Fruit fly (Drosophila melanogaster) whole organism, wandering third instar larva: ENCODE data around the gene CG42577.

Experiments
- Abd-B ChIP-seq: fragments of >200 bp; optimal IDR thresholded peaks from 2 replicates; lab custom pipeline; 2017; ENCODE audit warnings: missing biosample characterization, missing genetic modification characterization
- Dfd ChIP-seq: fragments of >200 bp; optimal IDR thresholded peaks from 2 replicates; lab custom pipeline; 2017; ENCODE audit warnings: missing biosample characterization, missing genetic modification characterization
- Dif ChIP-seq: fragments of 200-275, 200-300 bp; sonication (Bioruptor generic); optimal IDR thresholded peaks from 2 replicates; lab custom pipeline; 2018; ENCODE audit warnings: missing biosample characterization, missing genetic modification characterization; ENCODE audit not compliant: partially characterized antibody
- GATAd ChIP-seq: sonication (Bioruptor generic); optimal IDR thresholded peaks from 2 replicates; lab custom pipeline; 2016; ENCODE audit warnings: missing biosample characterization, missing genetic modification characterization
- HLH106 ChIP-seq: fragments of 200-800 bp; optimal IDR thresholded peaks from 3 replicates; lab custom pipeline; 2019; ENCODE audit warnings: missing biosample characterization, mild to moderate bottlenecking, missing genetic modification characterization, moderate library complexity
- Hnf4 ChIP-seq: fragments of 200-800 bp; sonication (Bioruptor generic); optimal IDR thresholded peaks from 2 replicates; lab custom pipeline; 2016; ENCODE audit warnings: missing biosample characterization, mild to moderate bottlenecking, missing genetic modification characterization
- Hr78 ChIP-seq: fragments of >200 bp; optimal IDR thresholded peaks from 2 replicates; lab custom pipeline; 2017; ENCODE audit warnings: missing biosample characterization, missing genetic modification characterization
- Hr83 ChIP-seq: fragments of 200-300 bp; sonication (Bioruptor generic); optimal IDR thresholded peaks from 2 replicates; lab custom pipeline; 2016; ENCODE audit warnings: missing biosample characterization, mild to moderate bottlenecking, missing genetic modification characterization, moderate library complexity; ENCODE audit not compliant: poor library complexity, severe bottlenecking
- Myc ChIP-seq: fragments of >200 bp; optimal IDR thresholded peaks from 2 replicates; lab custom pipeline; 2017
- N ChIP-seq: fragments of >200 bp; optimal IDR thresholded peaks from 2 replicates; lab custom pipeline; 2018; ENCODE audit warnings: missing biosample characterization, missing external identifiers, missing genetic modification characterization
- OdsH ChIP-seq: fragments of 200-800 bp; sonication (Bioruptor generic); optimal IDR thresholded peaks from 2 replicates; lab custom pipeline; 2016; ENCODE audit warnings: missing biosample characterization, mild to moderate bottlenecking, missing genetic modification characterization
- Rel ChIP-seq, 2 experiments: fragments of 200-800 bp; sonication (Bioruptor generic) in 1 of 2; optimal IDR thresholded peaks; 2 replicates in 1 of 2; 3 replicates in 1 of 2; lab custom pipeline; 2016 to 2019; ENCODE audit warnings: mild to moderate bottlenecking in 2 of 2, missing biosample characterization in 2 of 2, missing genetic modification characterization in 2 of 2, moderate library complexity in 1 of 2
- Sp1 ChIP-seq: fragments of 200-800 bp; sonication (Bioruptor generic); optimal IDR thresholded peaks from 3 replicates; lab custom pipeline; 2019; ENCODE audit warnings: missing biosample characterization, mild to moderate bottlenecking, missing genetic modification characterization, moderate library complexity
- Vsx2 ChIP-seq: fragments of 200-300, 225-300 bp; sonication (Bioruptor generic); optimal IDR thresholded peaks from 2 replicates; lab custom pipeline; 2018; ENCODE audit warnings: missing biosample characterization, missing genetic modification characterization; ENCODE audit not compliant: partially characterized antibody
- br ChIP-seq: fragments of 200-800 bp; sonication (Bioruptor generic); optimal IDR thresholded peaks from 2 replicates; lab custom pipeline; 2016; ENCODE audit warnings: missing biosample characterization, missing genetic modification characterization
- brk ChIP-seq: fragments of 200-800 bp; sonication (Bioruptor generic); optimal IDR thresholded peaks from 2 replicates; lab custom pipeline; 2016; ENCODE audit warnings: missing biosample characterization, mild to moderate bottlenecking, missing genetic modification characterization
- dl ChIP-seq, 2 experiments: fragments of 175-275, 200-275 bp in 1 of 2; fragments of 200-275 bp in 1 of 2; sonication (Bioruptor generic); optimal IDR thresholded peaks; lab custom pipeline; 2018; ENCODE audit warnings: mild to moderate bottlenecking in 2 of 2, missing biosample characterization in 2 of 2, missing genetic modification characterization in 2 of 2, moderate library complexity in 2 of 2; ENCODE audit not compliant: partially characterized antibody in 2 of 2, insufficient read depth in 1 of 2
- dmrt93B ChIP-seq: fragments of 200-800 bp; sonication (Bioruptor generic); optimal IDR thresholded peaks from 2 replicates; lab custom pipeline; 2018; ENCODE audit warnings: missing biosample characterization, mild to moderate bottlenecking, missing genetic modification characterization
- dsf ChIP-seq: sonication (Bioruptor generic); optimal IDR thresholded peaks from 2 replicates; lab custom pipeline; 2016; ENCODE audit warnings: missing biosample characterization, missing genetic modification characterization, borderline replicate concordance
- ey ChIP-seq: fragments of 200-800 bp; sonication (Bioruptor generic); optimal IDR thresholded peaks from 2 replicates; lab custom pipeline; 2016; ENCODE audit warnings: missing biosample characterization, missing genetic modification characterization
- foxo ChIP-seq, 2 experiments: fragments of 200-800 bp; sonication (Bioruptor generic); optimal IDR thresholded peaks; 2 replicates in 1 of 2; 3 replicates in 1 of 2; lab custom pipeline; 2016 to 2017; ENCODE audit warnings: missing biosample characterization in 2 of 2, missing genetic modification characterization in 2 of 2
- fru ChIP-seq: fragments of 200-800 bp; sonication (Bioruptor generic); optimal IDR thresholded peaks from 3 replicates; lab custom pipeline; 2016; ENCODE audit warnings: missing biosample characterization, mild to moderate bottlenecking, missing genetic modification characterization
- h ChIP-seq: fragments of 200-800 bp; sonication (Bioruptor generic); optimal IDR thresholded peaks from 3 replicates; lab custom pipeline; 2016; ENCODE audit warnings: missing biosample characterization, mild to moderate bottlenecking, missing genetic modification characterization
- jim ChIP-seq: fragments of 175-275, 200-325 bp; sonication (Bioruptor generic); optimal IDR thresholded peaks from 2 replicates; lab custom pipeline; 2016; ENCODE audit warnings: missing biosample characterization, mild to moderate bottlenecking, missing genetic modification characterization
- lola ChIP-seq: fragments of >200 bp; optimal IDR thresholded peaks from 2 replicates; lab custom pipeline; 2017; ENCODE audit warnings: missing biosample characterization, missing genetic modification characterization
- pan ChIP-seq: fragments of >200 bp; optimal IDR thresholded peaks from 2 replicates; lab custom pipeline; 2017
- psq ChIP-seq: fragments of 200-800 bp; sonication (Bioruptor generic); optimal IDR thresholded peaks from 3 replicates; lab custom pipeline; 2017; ENCODE audit warnings: missing biosample characterization, mild to moderate bottlenecking, missing genetic modification characterization, moderate library complexity
- rgr ChIP-seq: fragments of 200-800 bp; sonication (Bioruptor generic); optimal IDR thresholded peaks from 3 replicates; lab custom pipeline; 2016; ENCODE audit warnings: missing biosample characterization, mild to moderate bottlenecking, missing genetic modification characterization
- sv ChIP-seq: fragments of 200-800 bp; sonication (Bioruptor generic); optimal IDR thresholded peaks from 3 replicates; lab custom pipeline; 2016; ENCODE audit warnings: missing biosample characterization, missing genetic modification characterization
- tai ChIP-seq: sonication (Bioruptor generic); optimal IDR thresholded peaks from 2 replicates; lab custom pipeline; 2016; ENCODE audit warnings: missing biosample characterization, missing genetic modification characterization
- usp ChIP-seq: fragments of >200 bp; optimal IDR thresholded peaks from 2 replicates; lab custom pipeline; 2017; ENCODE audit warnings: missing biosample characterization, missing genetic modification characterization
- woc ChIP-seq: sonication (Bioruptor generic); optimal IDR thresholded peaks from 2 replicates; lab custom pipeline; 2016; ENCODE audit warnings: missing biosample characterization, mild to moderate bottlenecking, missing genetic modification characterization

The CG42577 gene

dm6 chrX:20240518-20241186 lies 18.4 kb upstream of the CG42577 start:
- no peak for TF ChIP-seq Hnf4 (GFP tag; lab: Kevin White, UChicago)
- no peak for TF ChIP-seq h (GFP tag; lab: Kevin White, UChicago)
- TF ChIP-seq sv (GFP tag; lab: Kevin White, UChicago), result no peak
- TF ChIP-seq HLH106, result no peak
- TF ChIP-seq lola (GFP tag; lab: Kevin White, UChicago), result no peak
- no peak for TF ChIP-seq dsf (GFP tag; lab: Kevin White, UChicago)
- no peak for TF ChIP-seq Dfd (GFP tag; lab: Kevin White, UChicago)
- no peak for TF ChIP-seq ey (GFP tag; lab: Kevin White, UChicago)
- TF ChIP-seq dmrt93B, result no peak
- TF ChIP-seq OdsH (GFP tag; lab: Kevin White, UChicago), result no peak
- TF ChIP-seq Hr78, result no peak
- TF ChIP-seq rgr (GFP tag; lab: Kevin White, UChicago), result no peak
- TF ChIP-seq, all 38 proteins: peak for 0

DNA sequence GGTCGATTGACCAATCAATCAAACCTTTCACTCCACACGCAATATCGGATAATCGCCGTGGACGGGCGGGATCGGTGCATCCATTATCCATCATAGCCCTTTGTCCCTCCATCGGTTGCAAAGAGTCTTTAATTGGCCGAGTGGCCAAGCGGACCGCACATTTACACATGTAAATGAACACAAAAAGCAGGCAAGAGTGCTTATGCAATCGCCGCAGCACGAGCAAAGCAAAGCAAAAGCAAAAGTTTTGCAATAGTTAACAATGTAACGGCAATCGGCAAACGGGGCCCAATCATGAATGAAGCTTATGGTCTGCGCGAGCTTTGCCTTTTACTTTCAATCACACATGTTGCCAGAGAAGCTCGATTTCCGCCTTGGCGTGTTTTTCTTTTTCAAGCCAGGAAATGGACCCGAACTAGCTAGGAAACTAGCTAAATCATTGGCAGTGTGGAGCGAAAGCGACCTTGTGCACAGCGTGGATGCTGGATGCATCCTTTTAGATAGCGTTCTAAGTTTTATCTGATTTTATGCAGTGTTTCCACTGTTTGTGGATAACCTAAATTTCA lies 15.7 kb upstream of the CG42577 start:
- TF ChIP-seq GATAd (GFP tag; lab: Kevin White, UChicago) (no peak), woc (GFP tag; lab: Kevin White, UChicago) (no peak), brk (GFP tag; lab: Kevin White, UChicago) (no peak), dl (GFP tag; optimal IDR thresholded peaks at IDR 0.05; lab: Kevin White, UChicago; ENCODE audit: insufficient read depth in 1 of 2, partially characterized antibody in 2 of 2) (no peak)

- TF ChIP-seq Vsx2 (GFP tag; lab: Kevin White, UChicago) (no peak), Myc (lab: Kevin White, UChicago) (no peak), GATAd (GFP tag; lab: Kevin White, UChicago) (no peak), dl (GFP tag; optimal IDR thresholded peaks at IDR 0.05; lab: Kevin White, UChicago; ENCODE audit: insufficient read depth in 1 of 2, partially characterized antibody in 2 of 2) (no peak), Dif (GFP tag; lab: Kevin White, UChicago) (no peak), jim (peak; percentile 16), Sp1 (GFP tag; lab: Kevin White, UChicago) (peak; percentile 25)
Observed at dm6 chrX:20244278-20244677, 14.8 kb upstream of the CG42577 start, which contains the start of gene Peritrophin-A. Gene Peritrophin-A (plus strand): TSS chrX:20244647.

- TF ChIP-seq pan (lab: Kevin White, UChicago), result no peak
- no peak for TF ChIP-seq psq (GFP tag; lab: Kevin White, UChicago)
- no peak for TF ChIP-seq Abd-B (GFP tag; lab: Kevin White, UChicago)
- TF ChIP-seq h (GFP tag; lab: Kevin White, UChicago), result no peak
- TF ChIP-seq GATAd (GFP tag; lab: Kevin White, UChicago), result no peak
- TF ChIP-seq Dfd (GFP tag; lab: Kevin White, UChicago), result no peak
- TF ChIP-seq br, result no peak
- no peak for TF ChIP-seq usp
- TF ChIP-seq Hr83, result no peak
- TF ChIP-seq foxo (GFP tag; optimal IDR thresholded peaks at IDR 0.05; lab: Kevin White, UChicago), result no peak
- no peak for TF ChIP-seq dl (GFP tag; optimal IDR thresholded peaks at IDR 0.05; lab: Kevin White, UChicago; ENCODE audit: insufficient read depth in 1 of 2, partially characterized antibody in 2 of 2)
- TF ChIP-seq woc (GFP tag; lab: Kevin White, UChicago), result no peak
Observed at dm6 chrX:20245218-20245863, 13.7 kb upstream of the CG42577 start.

DNA sequence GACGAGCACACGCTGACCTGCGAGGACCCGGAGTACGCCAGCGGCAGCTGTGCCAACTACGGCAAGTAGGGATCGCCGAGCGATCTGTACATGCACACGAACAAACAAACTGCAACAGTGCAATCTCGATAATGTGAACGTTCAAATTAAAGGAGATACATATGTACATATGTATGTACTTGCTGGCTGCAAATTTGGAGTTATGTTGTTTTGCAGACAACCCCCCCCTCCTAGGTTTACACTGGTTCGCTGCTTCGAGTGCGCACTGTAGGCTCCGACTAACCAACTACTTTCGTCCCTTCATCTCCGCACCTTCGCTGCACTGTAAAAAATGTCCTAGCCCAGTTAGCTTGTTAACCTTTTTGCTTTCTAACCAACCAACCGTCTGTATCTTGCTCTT lies 11.3 kb upstream of the CG42577 start:
- no peak for TF ChIP-seq Hr78
- TF ChIP-seq Abd-B (GFP tag; lab: Kevin White, UChicago), result no peak
- TF ChIP-seq fru, result peak; percentile 18
- no peak for TF ChIP-seq lola (GFP tag; lab: Kevin White, UChicago)
- TF ChIP-seq Rel (GFP tag; optimal IDR thresholded peaks at IDR 0.05; lab: Kevin White, UChicago), result no peak
- no peak for TF ChIP-seq Rel (tag; optimal IDR thresholded peaks at IDR 0.05; lab: Kevin White, UChicago)
- peak; percentile 10 for TF ChIP-seq rgr (GFP tag; lab: Kevin White, UChicago)
- TF ChIP-seq foxo (GFP tag; optimal IDR thresholded peaks at IDR 0.05; lab: Kevin White, UChicago), result peak in 1 of 2 experiments; percentile 28
- TF ChIP-seq OdsH (GFP tag; lab: Kevin White, UChicago), result peak; percentile 2
- peak; percentile 16 for TF ChIP-seq ey (GFP tag; lab: Kevin White, UChicago)
- TF ChIP-seq h (GFP tag; lab: Kevin White, UChicago), result peak; percentile 20
- no peak for TF ChIP-seq psq (GFP tag; lab: Kevin White, UChicago)
- no peak for TF ChIP-seq woc (GFP tag; lab: Kevin White, UChicago)
- no peak for TF ChIP-seq Dfd (GFP tag; lab: Kevin White, UChicago)
- TF ChIP-seq Hr83, result no peak
- no peak for TF ChIP-seq br
- TF ChIP-seq tai, result no peak
- TF ChIP-seq HLH106, result peak; percentile 43
- no peak for TF ChIP-seq N
- TF ChIP-seq brk (GFP tag; lab: Kevin White, UChicago), result no peak
